Fruit fly (Drosophila melanogaster) whole organism, embryonic: ENCODE measurements around the gene CG7879.

Experiments
- Aef1 ChIP-seq: fragments of 200-800 bp; sonication (Bioruptor generic); IDR thresholded peaks from 3 replicates; pipeline ENCODE4 v1.3.6; 2022; ENCODE audit warnings: missing biosample characterization, missing genetic modification characterization
- Atf6 ChIP-seq: fragments of 200-800 bp; sonication (Bioruptor generic); IDR thresholded peaks from 2 replicates; pipeline ENCODE4 v1.3.6; 2022; ENCODE audit warnings: missing biosample characterization, missing genetic modification characterization
- CG10209 ChIP-seq: fragments of 200-800 bp; sonication (Bioruptor generic); optimal IDR thresholded peaks from 3 replicates; lab custom pipeline; 2017; ENCODE audit warnings: missing biosample characterization, mild to moderate bottlenecking, missing genetic modification characterization, missing genetic modification reagents
- CG13296 ChIP-seq: fragments of 200-800 bp; sonication (Bioruptor generic); optimal IDR thresholded peaks from 3 replicates; lab custom pipeline; 2018; ENCODE audit warnings: missing biosample characterization, mild to moderate bottlenecking, missing genetic modification characterization
- CG17186 ChIP-seq: fragments of 200-800 bp; sonication (Bioruptor generic); optimal IDR thresholded peaks from 3 replicates; lab custom pipeline; 2017; ENCODE audit warnings: missing biosample characterization, missing genetic modification reagents, missing genetic modification characterization
- CG17361 ChIP-seq: fragments of 200-800 bp; sonication (Bioruptor generic); IDR thresholded peaks from 3 replicates; pipeline ENCODE4 v1.3.6; 2022; ENCODE audit warnings: missing biosample characterization, missing genetic modification characterization
- CG2712 ChIP-seq: fragments of 200-800 bp; optimal IDR thresholded peaks from 3 replicates; lab custom pipeline; 2019; ENCODE audit warnings: missing biosample characterization, mild to moderate bottlenecking, missing genetic modification characterization, moderate library complexity
- CG31441 ChIP-seq: fragments of 200-800 bp; sonication (Bioruptor generic); IDR thresholded peaks from 2 replicates; pipeline ENCODE4 v1.3.6; 2022; ENCODE audit warnings: missing biosample characterization, missing genetic modification characterization
- CG32772 ChIP-seq: fragments of 200-800 bp; sonication (Bioruptor generic); IDR thresholded peaks from 2 replicates; pipeline ENCODE4 v1.3.6; 2022; ENCODE audit warnings: missing biosample characterization, missing genetic modification characterization
- CG3281 ChIP-seq: fragments of 200-800 bp; sonication (Bioruptor generic); optimal IDR thresholded peaks from 3 replicates; lab custom pipeline; 2017; ENCODE audit warnings: missing biosample characterization, mild to moderate bottlenecking, missing genetic modification characterization
- CG4617 ChIP-seq: fragments of 200-800 bp; sonication (Bioruptor generic); optimal IDR thresholded peaks from 3 replicates; lab custom pipeline; 2016; ENCODE audit warnings: missing biosample characterization, missing genetic modification characterization, borderline replicate concordance
- CG9727 ChIP-seq: fragments of 200-800 bp; sonication (Bioruptor generic); optimal IDR thresholded peaks from 3 replicates; lab custom pipeline; 2017; ENCODE audit warnings: missing biosample characterization, mild to moderate bottlenecking, missing genetic modification characterization
- CG9797 ChIP-seq: fragments of 200-800 bp; sonication (Bioruptor generic); optimal IDR thresholded peaks from 3 replicates; lab custom pipeline; 2018; ENCODE audit warnings: missing biosample characterization, mild to moderate bottlenecking, missing genetic modification characterization
- D19B ChIP-seq: fragments of 200-800 bp; sonication (Bioruptor generic); optimal IDR thresholded peaks from 2 replicates; lab custom pipeline; 2017; ENCODE audit warnings: missing biosample characterization, mild to moderate bottlenecking, missing genetic modification characterization
- Dref ChIP-seq: fragments of 200-800 bp; sonication (Bioruptor generic); IDR thresholded peaks from 2 replicates; pipeline ENCODE4 v1.3.6; 2022; ENCODE audit warnings: missing biosample characterization, missing genetic modification characterization
- Gug ChIP-seq: fragments of 200-800 bp; sonication (Bioruptor generic); IDR thresholded peaks from 4 replicates; pipeline ENCODE4 v1.3.6; 2022; ENCODE audit warnings: missing biosample characterization, missing genetic modification characterization
- HHEX ChIP-seq: fragments of 200-800 bp; sonication (Bioruptor generic); optimal IDR thresholded peaks from 3 replicates; lab custom pipeline; 2017; ENCODE audit warnings: missing biosample characterization, mild to moderate bottlenecking, missing genetic modification characterization, missing genetic modification reagents
- HmgZ ChIP-seq: fragments of 200-800 bp; sonication (Bioruptor generic); optimal IDR thresholded peaks from 2 replicates; lab custom pipeline; 2018; ENCODE audit warnings: missing biosample characterization, mild to moderate bottlenecking, missing genetic modification characterization
- MBD-R2 ChIP-seq: fragments of 200-800 bp; sonication (Bioruptor generic); IDR thresholded peaks from 2 replicates; pipeline ENCODE4 v1.3.6; 2022; ENCODE audit warnings: missing biosample characterization, missing genetic modification characterization
- Med ChIP-seq: fragments of 200-800 bp; sonication (Bioruptor generic); peaks from one replicate; lab custom pipeline; 2016; ENCODE audit warnings: missing biosample characterization, missing genetic modification characterization, mild to moderate bottlenecking, inconsistent platforms, moderate library complexity
- Mrtf ChIP-seq: fragments of 200-800 bp; sonication (Bioruptor generic); IDR thresholded peaks from 3 replicates; pipeline ENCODE4 v1.3.6; 2022; ENCODE audit warnings: missing biosample characterization, missing genetic modification characterization
- NC2α ChIP-seq: fragments of 200-800 bp; sonication (Bioruptor generic); optimal IDR thresholded peaks from 2 replicates; lab custom pipeline; 2016; ENCODE audit warnings: missing biosample characterization, missing genetic modification characterization
- Pdp1 ChIP-seq, 2 experiments: fragments of 200-800 bp; sonication (Bioruptor generic); optimal IDR thresholded peaks; 3 replicates each; lab custom pipeline; 2016; ENCODE audit warnings: missing biosample characterization in 2 of 2, missing genetic modification characterization in 2 of 2, mild to moderate bottlenecking in 1 of 2, moderate library complexity in 1 of 2
- ase ChIP-seq: fragments of 200-800 bp; sonication (Bioruptor generic); IDR thresholded peaks from 3 replicates; pipeline ENCODE4 v1.3.6; 2022; ENCODE audit warnings: missing biosample characterization, missing genetic modification characterization
- az2 ChIP-seq: fragments of 200-800 bp; sonication (Bioruptor generic); optimal IDR thresholded peaks from 3 replicates; lab custom pipeline; 2016; ENCODE audit warnings: missing biosample characterization, missing genetic modification characterization
- bab2 ChIP-seq: fragments of 200-800 bp; sonication (Bioruptor generic); optimal IDR thresholded peaks from 2 replicates; lab custom pipeline; 2016; ENCODE audit warnings: missing biosample characterization, missing genetic modification characterization
- cwo ChIP-seq: fragments of 200-800 bp; sonication (Bioruptor generic); optimal IDR thresholded peaks from 3 replicates; lab custom pipeline; 2017; ENCODE audit warnings: missing biosample characterization, missing genetic modification characterization, mild to moderate bottlenecking, moderate library complexity, missing genetic modification reagents
- dan ChIP-seq: fragments of 200-800 bp; sonication (Bioruptor generic); IDR thresholded peaks from 2 replicates; pipeline ENCODE4 v1.3.6; 2022; ENCODE audit warnings: missing biosample characterization, missing genetic modification characterization
- dpn ChIP-seq, 2 experiments: fragments of 200-800 bp; sonication (Bioruptor generic); optimal IDR thresholded peaks; 3 replicates each; lab custom pipeline; 2016; ENCODE audit warnings: missing biosample characterization in 2 of 2, missing genetic modification characterization in 2 of 2
- dysf ChIP-seq: fragments of 200-800 bp; sonication (Bioruptor generic); IDR thresholded peaks from 3 replicates; pipeline ENCODE4 v1.3.6; 2022; ENCODE audit warnings: missing biosample characterization, missing genetic modification characterization
- grau ChIP-seq: fragments of 200-800 bp; optimal IDR thresholded peaks from 3 replicates; lab custom pipeline; 2019; ENCODE audit warnings: missing biosample characterization, mild to moderate bottlenecking, missing genetic modification characterization, moderate library complexity
- ind ChIP-seq: fragments of 200-800 bp; sonication (Bioruptor generic); optimal IDR thresholded peaks from 3 replicates; lab custom pipeline; 2016; ENCODE audit warnings: missing biosample characterization, missing genetic modification characterization
- kni ChIP-seq: fragments of 200-800 bp; sonication (Bioruptor generic); optimal IDR thresholded peaks from 3 replicates; lab custom pipeline; 2017; ENCODE audit warnings: mild to moderate bottlenecking, missing biosample characterization, missing genetic modification reagents, missing genetic modification characterization
- lmd ChIP-seq: fragments of 200-800 bp; sonication (Bioruptor generic); IDR thresholded peaks from 2 replicates; pipeline ENCODE4 v1.3.6; 2022; ENCODE audit warnings: missing biosample characterization, missing genetic modification characterization
- odd ChIP-seq: fragments of 200-800 bp; sonication (Bioruptor generic); optimal IDR thresholded peaks from 2 replicates; lab custom pipeline; 2017; ENCODE audit warnings: missing biosample characterization, mild to moderate bottlenecking, missing genetic modification characterization
- onecut ChIP-seq: fragments of 200-800 bp; sonication (Bioruptor generic); IDR thresholded peaks from 2 replicates; pipeline ENCODE4 v1.3.6; 2022; ENCODE audit warnings: missing biosample characterization, missing genetic modification characterization
- otp ChIP-seq: fragments of 200-800 bp; sonication (Bioruptor generic); IDR thresholded peaks from 3 replicates; pipeline ENCODE4, ENCODE4 v1.3.6; 2022; ENCODE audit warnings: missing biosample characterization, missing genetic modification characterization
- pb ChIP-seq: fragments of 200-800 bp; sonication (Bioruptor generic); optimal IDR thresholded peaks from 3 replicates; lab custom pipeline; 2016; ENCODE audit warnings: missing biosample characterization, missing genetic modification characterization
- prd ChIP-seq, 3 experiments: fragments of >200 bp in 2 of 3; fragments of 200-800 bp in 1 of 3; sonication (Bioruptor generic) in 1 of 3; optimal IDR thresholded peaks in 2 of 3; IDR thresholded peaks in 1 of 3; 2 replicates in 2 of 3; 3 replicates in 1 of 3; pipeline versions ENCODE4 v1.3.6 to Lab custom; 2017 to 2022; ENCODE audit warnings: missing biosample characterization in 1 of 3, missing genetic modification characterization in 1 of 3
- ranshi ChIP-seq: fragments of 200-800 bp; sonication (Bioruptor generic); IDR thresholded peaks from 2 replicates; pipeline ENCODE4 v1.3.6; 2022; ENCODE audit warnings: missing biosample characterization, missing genetic modification characterization
- rib ChIP-seq: fragments of 200-800 bp; sonication (Bioruptor generic); IDR thresholded peaks from 2 replicates; pipeline ENCODE4 v1.3.6; 2022; ENCODE audit warnings: missing biosample characterization, missing genetic modification characterization
- row ChIP-seq: fragments of 200-800 bp; sonication (Bioruptor generic); IDR thresholded peaks from 3 replicates; pipeline ENCODE4 v1.3.6; 2022; ENCODE audit warnings: missing biosample characterization, missing genetic modification characterization
- schlank ChIP-seq: fragments of 200-800 bp; sonication (Bioruptor generic); optimal IDR thresholded peaks from 2 replicates; lab custom pipeline; 2018; ENCODE audit warnings: missing biosample characterization, mild to moderate bottlenecking, missing genetic modification characterization
- sens ChIP-seq: fragments of 200-800 bp; sonication (Bioruptor generic); peaks from one replicate; lab custom pipeline; 2016; ENCODE audit warnings: missing biosample characterization, missing genetic modification characterization
- seq ChIP-seq: fragments of 200-800 bp; sonication (Bioruptor generic); IDR thresholded peaks from 2 replicates; pipeline ENCODE4 v1.3.6; 2022; ENCODE audit warnings: missing biosample characterization, missing genetic modification characterization
- so ChIP-seq: fragments of 200-800 bp; sonication (Bioruptor generic); IDR thresholded peaks from 3 replicates; pipeline ENCODE4 v1.3.6; 2022; ENCODE audit warnings: missing biosample characterization, missing genetic modification characterization
- tap ChIP-seq: fragments of 200-800 bp; optimal IDR thresholded peaks from 3 replicates; lab custom pipeline; 2019; ENCODE audit warnings: missing biosample characterization, mild to moderate bottlenecking, missing genetic modification characterization, moderate library complexity
- unpg ChIP-seq: fragments of 200-800 bp; sonication (Bioruptor generic); optimal IDR thresholded peaks from 3 replicates; lab custom pipeline; 2018; ENCODE audit warnings: missing biosample characterization, mild to moderate bottlenecking, missing genetic modification characterization, moderate library complexity
- vvl ChIP-seq: fragments of 200-800 bp; sonication (Bioruptor generic); IDR thresholded peaks from 2 replicates; pipeline ENCODE4 v1.3.6; 2022; ENCODE audit warnings: missing biosample characterization, missing genetic modification characterization

The CG7879 gene

DNA sequence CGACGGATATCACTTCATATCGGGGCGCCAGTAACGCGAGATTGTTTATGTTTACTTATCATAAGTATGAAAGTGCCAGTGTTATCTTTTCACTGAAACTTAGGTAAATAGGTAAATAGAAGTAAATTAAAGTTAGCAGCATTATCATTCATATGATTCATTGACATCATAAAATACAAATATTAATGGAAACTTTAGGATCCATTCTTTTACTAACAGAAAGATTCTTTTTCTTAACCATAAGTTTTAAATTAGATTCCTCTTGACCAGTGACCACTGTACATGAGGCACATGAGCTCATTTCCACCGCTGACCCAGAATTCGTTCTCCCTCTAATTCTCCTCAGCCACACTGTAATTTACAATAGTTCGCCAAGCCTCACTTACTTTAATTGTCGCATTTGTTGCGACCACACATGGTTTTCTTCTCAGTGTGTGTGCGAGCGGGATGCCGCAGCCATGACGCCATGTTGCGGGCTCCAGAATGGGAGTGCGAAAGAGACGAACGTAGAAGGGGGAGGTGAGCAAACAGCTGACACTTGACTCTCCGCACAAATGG lies 10.1 kb upstream of the CG7879 start (continued):
- TF ChIP-seq Pdp1 (GFP tag; optimal IDR thresholded peaks at IDR 0.05; lab: Kevin White, UChicago), result peak; percentile 9 to 12
- TF ChIP-seq otp (GFP tag; lab: Robert Waterston, UW), result no peak
- peak; percentile 17 for TF ChIP-seq tap (tag; lab: Kevin White, UChicago)
- TF ChIP-seq CG9797 (GFP tag; lab: Kevin White, UChicago), result no peak
- peak; percentile 2 for TF ChIP-seq CG13296
- peak; percentile 46 for TF ChIP-seq ranshi
- 0 out of 2 replicates have a peak, but pooled peaks have one; percentile 4 for TF ChIP-seq Dref
- peak; percentile 93 for TF ChIP-seq Med (GFP tag; lab: Kevin White, UChicago)
- TF ChIP-seq cwo (GFP tag; lab: Kevin White, UChicago), result peak; percentile 29
- TF ChIP-seq onecut (GFP tag; lab: Robert Waterston, UW), result peak; percentile 25; the same call in 1 of the 2 replicates
- TF ChIP-seq schlank (tag; lab: Kevin White, UChicago), result no peak
- TF ChIP-seq odd, result peak; percentile 50
- 0 out of 3 replicates have a peak, but pooled peaks have one; percentile 6 for TF ChIP-seq so (GFP tag; lab: Robert Waterston, UW)
- TF ChIP-seq NC2α (GFP tag; lab: Kevin White, UChicago), result no peak
- TF ChIP-seq HHEX (GFP tag; lab: Kevin White, UChicago), result peak; percentile 69
- peak; percentile 50 for TF ChIP-seq lmd (GFP tag; lab: Robert Waterston, UW)
- TF ChIP-seq ase (GFP tag; lab: Robert Waterston, UW), result peak; percentile 24; the same call in 1 of the 3 replicates
- TF ChIP-seq CG31441 (GFP tag; lab: Robert Waterston, UW), result peak; percentile 28; the same call in 1 of the 2 replicates
- TF ChIP-seq CG4617 (GFP tag; lab: Kevin White, UChicago), result no peak
- peak; percentile 44; the same call in 2 of the 3 replicates for TF ChIP-seq CG17361 (GFP tag; lab: Robert Waterston, UW)
- peak; percentile 62; the same call in 2 of the 3 replicates for TF ChIP-seq dysf (GFP tag; lab: Robert Waterston, UW)
- TF ChIP-seq az2 (GFP tag; lab: Kevin White, UChicago), result peak; percentile 22
- peak; percentile 36; the same call in 1 of the 4 replicates for TF ChIP-seq Gug
- TF ChIP-seq Atf6 (GFP tag; lab: Robert Waterston, UW), result peak; percentile 61
- 0 out of 2 replicates have a peak, but pooled peaks have one; percentile 18 for TF ChIP-seq seq (GFP tag; lab: Robert Waterston, UW)
- TF ChIP-seq HmgZ (tag; lab: Kevin White, UChicago), result peak; percentile 34
- no peak for TF ChIP-seq rib (GFP tag; lab: Robert Waterston, UW)
- 0 out of 2 replicates have a peak, but pooled peaks have one; percentile 18 for TF ChIP-seq MBD-R2
- TF ChIP-seq bab2, result peak; percentile 61
- no peak for TF ChIP-seq CG17186 (GFP tag; lab: Kevin White, UChicago)
- peak; percentile 57; the same call in 2 of the 3 replicates for TF ChIP-seq row (GFP tag; lab: Robert Waterston, UW)
- TF ChIP-seq CG9727, result peak; percentile 45
- no peak for TF ChIP-seq kni (GFP tag; lab: Kevin White, UChicago)
- peak; percentile 56 for TF ChIP-seq CG3281
- TF ChIP-seq grau (tag; lab: Kevin White, UChicago), result peak; percentile 80
- TF ChIP-seq CG32772 (GFP tag; lab: Robert Waterston, UW), result 0 out of 2 replicates have a peak, but pooled peaks have one; percentile 5
- TF ChIP-seq dpn (GFP tag; optimal IDR thresholded peaks at IDR 0.05; lab: Kevin White, UChicago), result peak in 1 of 2 experiments; percentile 28
- peak; percentile 40; the same call in 1 of the 2 replicates for TF ChIP-seq vvl
- peak; percentile 16 for TF ChIP-seq pb (GFP tag; lab: Kevin White, UChicago)
- TF ChIP-seq ind (GFP tag; lab: Kevin White, UChicago), result peak; percentile 44
- peak; percentile 88 for TF ChIP-seq sens (GFP tag; lab: Kevin White, UChicago)
- TF ChIP-seq Mrtf (GFP tag; lab: Robert Waterston, UW), result 0 out of 3 replicates have a peak, but pooled peaks have one; percentile 36
- no peak for TF ChIP-seq dan (GFP tag; lab: Robert Waterston, UW)
- no peak for TF ChIP-seq prd (optimal IDR thresholded peaks at IDR 0.05; lab: Kevin White, UChicago)
- TF ChIP-seq prd (GFP tag; IDR thresholded peaks at IDR 0.05; lab: Robert Waterston, UW), result peak; percentile 58
- TF ChIP-seq CG2712, result peak; percentile 43
- TF ChIP-seq unpg (GFP tag; lab: Kevin White, UChicago), result peak; percentile 48
- TF ChIP-seq Aef1, result 0 out of 3 replicates have a peak, but pooled peaks have one; percentile 33
- TF ChIP-seq D19B (GFP tag; lab: Kevin White, UChicago), result peak; percentile 14
- TF ChIP-seq CG10209 (GFP tag; lab: Kevin White, UChicago), result peak; percentile 15
